Fruit fly (Drosophila melanogaster) whole organism, embryonic: Measurements from ENCODE around the gene Muc4B.

Experiments
- Abd-B ChIP-seq: fragments of 200-800 bp; sonication (Bioruptor generic); optimal IDR thresholded peaks from 2 replicates; lab custom pipeline; 2018; ENCODE audit warnings: missing biosample characterization, mild to moderate bottlenecking, missing genetic modification characterization, moderate library complexity
- Atf-2 ChIP-seq: fragments of 200-800 bp; sonication (Bioruptor generic); optimal IDR thresholded peaks from 2 replicates; lab custom pipeline; 2016; ENCODE audit warnings: missing biosample characterization, missing genetic modification characterization
- BtbVII ChIP-seq: fragments of 200-800 bp; sonication (Bioruptor generic); optimal IDR thresholded peaks from 3 replicates; lab custom pipeline; 2017; ENCODE audit warnings: missing biosample characterization, mild to moderate bottlenecking, missing genetic modification characterization
- CG10267 ChIP-seq: fragments of 200-800 bp; sonication (Bioruptor generic); optimal IDR thresholded peaks from 2 replicates; lab custom pipeline; 2018; ENCODE audit warnings: missing biosample characterization, mild to moderate bottlenecking, missing genetic modification characterization, moderate library complexity
- CG11085 ChIP-seq: fragments of 200-800 bp; sonication (Bioruptor generic); IDR thresholded peaks from 2 replicates; pipeline ENCODE4 v1.3.6; 2022; ENCODE audit warnings: missing biosample characterization, missing genetic modification characterization
- CG11695 ChIP-seq: fragments of 200-800 bp; sonication (Bioruptor generic); IDR thresholded peaks from 3 replicates; pipeline ENCODE4 v1.3.6; 2022; ENCODE audit warnings: missing biosample characterization, missing genetic modification characterization
- CG11723 ChIP-seq: fragments of 200-800 bp; sonication (Bioruptor generic); optimal IDR thresholded peaks from 2 replicates; lab custom pipeline; 2017; ENCODE audit warnings: missing biosample characterization, mild to moderate bottlenecking, missing genetic modification characterization
- CG13894 ChIP-seq: fragments of 200-800 bp; sonication (Bioruptor generic); optimal IDR thresholded peaks from 3 replicates; lab custom pipeline; 2018; ENCODE audit warnings: missing biosample characterization, mild to moderate bottlenecking, missing genetic modification characterization, moderate library complexity
- CG15073 ChIP-seq: fragments of 200-800 bp; sonication (Bioruptor generic); optimal IDR thresholded peaks from 2 replicates; lab custom pipeline; 2016; ENCODE audit warnings: missing biosample characterization, missing genetic modification characterization
- CG16813 ChIP-seq: fragments of 200-800 bp; sonication (Bioruptor generic); IDR thresholded peaks from 3 replicates; pipeline ENCODE4 v1.3.6; 2022; ENCODE audit warnings: missing biosample characterization, missing genetic modification characterization; ENCODE audit not compliant: partially characterized antibody
- CG18476 ChIP-seq: fragments of 200-800 bp; sonication (Bioruptor generic); optimal IDR thresholded peaks from 2 replicates; lab custom pipeline; 2016; ENCODE audit warnings: missing biosample characterization, mild to moderate bottlenecking, missing genetic modification characterization
- CG6654 ChIP-seq: fragments of 200-800 bp; sonication (Bioruptor generic); optimal IDR thresholded peaks from 2 replicates; lab custom pipeline; 2017; ENCODE audit warnings: missing biosample characterization, mild to moderate bottlenecking, missing genetic modification characterization
- CG6689 ChIP-seq: fragments of 200-800 bp; sonication (Bioruptor generic); IDR thresholded peaks from 2 replicates; pipeline ENCODE4 v1.3.6; 2022; ENCODE audit warnings: missing biosample characterization, missing genetic modification characterization
- CG7271 ChIP-seq: fragments of 200-800 bp; sonication (Bioruptor generic); optimal IDR thresholded peaks from 2 replicates; lab custom pipeline; 2018; ENCODE audit warnings: missing biosample characterization, mild to moderate bottlenecking, missing genetic modification characterization, moderate library complexity
- CG8388 ChIP-seq: fragments of 200-800 bp; sonication (Bioruptor generic); optimal IDR thresholded peaks from 2 replicates; lab custom pipeline; 2019; ENCODE audit warnings: missing biosample characterization, mild to moderate bottlenecking, missing genetic modification characterization, moderate library complexity
- CG9727 ChIP-seq: fragments of 200-800 bp; sonication (Bioruptor generic); optimal IDR thresholded peaks from 3 replicates; lab custom pipeline; 2017; ENCODE audit warnings: missing biosample characterization, mild to moderate bottlenecking, missing genetic modification characterization
- CG9817 ChIP-seq: fragments of 200-800 bp; sonication (Bioruptor generic); optimal IDR thresholded peaks from 2 replicates; lab custom pipeline; 2018; ENCODE audit warnings: missing biosample characterization, mild to moderate bottlenecking, missing genetic modification characterization, moderate library complexity
- ERR ChIP-seq: fragments of 200-800 bp; sonication (Bioruptor generic); optimal IDR thresholded peaks from 2 replicates; lab custom pipeline; 2016; ENCODE audit warnings: missing biosample characterization, missing genetic modification characterization
- Elba2 ChIP-seq: fragments of 200-800 bp; sonication (Bioruptor generic); optimal IDR thresholded peaks from 3 replicates; lab custom pipeline; 2016; ENCODE audit warnings: missing biosample characterization, missing genetic modification characterization
- Gug ChIP-seq: fragments of 200-800 bp; sonication (Bioruptor generic); IDR thresholded peaks from 4 replicates; pipeline ENCODE4 v1.3.6; 2022; ENCODE audit warnings: missing biosample characterization, missing genetic modification characterization
- HLH54F ChIP-seq: fragments of 200-800 bp; sonication (Bioruptor generic); optimal IDR thresholded peaks from 3 replicates; lab custom pipeline; 2016; ENCODE audit warnings: missing biosample characterization, missing genetic modification characterization
- Hmr ChIP-seq: fragments of 200-800 bp; sonication (Bioruptor generic); optimal IDR thresholded peaks from 3 replicates; lab custom pipeline; 2017; ENCODE audit warnings: mild to moderate bottlenecking, missing biosample characterization, missing genetic modification reagents, missing genetic modification characterization
- Max ChIP-seq: fragments of 200-800 bp; sonication (Bioruptor generic); optimal IDR thresholded peaks from 2 replicates; lab custom pipeline; 2016; ENCODE audit warnings: missing biosample characterization, mild to moderate bottlenecking, missing genetic modification characterization
- Meics ChIP-seq: fragments of 200-800 bp; sonication (Bioruptor generic); optimal IDR thresholded peaks from 2 replicates; lab custom pipeline; 2017; ENCODE audit warnings: missing biosample characterization, mild to moderate bottlenecking, missing genetic modification characterization
- NFAT ChIP-seq: fragments of 200-800 bp; sonication (Bioruptor generic); IDR thresholded peaks from 2 replicates; pipeline ENCODE4 v1.3.6; 2022; ENCODE audit warnings: missing biosample characterization, missing genetic modification characterization
- NK7.1 ChIP-seq: fragments of 200-800 bp; sonication (Bioruptor generic); optimal IDR thresholded peaks from 3 replicates; lab custom pipeline; 2016; ENCODE audit warnings: missing biosample characterization, missing genetic modification characterization
- Neu2 ChIP-seq: fragments of 200-800 bp; sonication (Bioruptor generic); optimal IDR thresholded peaks from 3 replicates; lab custom pipeline; 2016; ENCODE audit warnings: missing biosample characterization, missing genetic modification characterization, borderline replicate concordance
- Oaz ChIP-seq: fragments of 200-800 bp; sonication (Bioruptor generic); IDR thresholded peaks from 2 replicates; pipeline ENCODE4 v1.3.6; 2022; ENCODE audit warnings: missing biosample characterization, missing genetic modification characterization
- Spps ChIP-seq: fragments of 200-800 bp; sonication (Bioruptor generic); optimal IDR thresholded peaks from 2 replicates; lab custom pipeline; 2018; ENCODE audit warnings: missing biosample characterization, mild to moderate bottlenecking, missing genetic modification characterization
- Trl ChIP-seq, 3 experiments: fragments of >200 bp in 2 of 3; fragments of 200-800 bp in 1 of 3; sonication (Bioruptor generic) in 1 of 3; optimal IDR thresholded peaks; 2 replicates in 1 of 3; 3 replicates in 2 of 3; lab custom pipeline; 2016 to 2017; ENCODE audit warnings: missing biosample characterization in 1 of 3, missing genetic modification characterization in 1 of 3
- az2 ChIP-seq: fragments of 200-800 bp; sonication (Bioruptor generic); optimal IDR thresholded peaks from 3 replicates; lab custom pipeline; 2016; ENCODE audit warnings: missing biosample characterization, missing genetic modification characterization
- danr ChIP-seq: fragments of 200-800 bp; sonication (Bioruptor generic); IDR thresholded peaks from 2 replicates; pipeline ENCODE4 v1.3.6; 2022; ENCODE audit warnings: missing biosample characterization, missing genetic modification characterization
- dm ChIP-seq: fragments of 200-800 bp; sonication (Bioruptor generic); optimal IDR thresholded peaks from 3 replicates; lab custom pipeline; 2016; ENCODE audit warnings: missing biosample characterization, missing genetic modification characterization
- eyg ChIP-seq: fragments of 200-800 bp; sonication (Bioruptor generic); optimal IDR thresholded peaks from 3 replicates; lab custom pipeline; 2016; ENCODE audit warnings: missing biosample characterization, missing genetic modification characterization
- ftz-f1 ChIP-seq: fragments of 200-800 bp; sonication (Bioruptor generic); optimal IDR thresholded peaks from 2 replicates; lab custom pipeline; 2016; ENCODE audit warnings: missing biosample characterization, missing genetic modification characterization
- gsb-n ChIP-seq: fragments of 200-800 bp; sonication (Bioruptor generic); optimal IDR thresholded peaks from 3 replicates; lab custom pipeline; 2018; ENCODE audit warnings: missing biosample characterization, mild to moderate bottlenecking, missing genetic modification characterization
- h ChIP-seq: fragments of >200 bp; optimal IDR thresholded peaks from 2 replicates; lab custom pipeline; 2017
- hb ChIP-seq: fragments of 200-800 bp; sonication (Bioruptor generic); IDR thresholded peaks from 3 replicates; pipeline ENCODE4 v1.3.6; 2022; ENCODE audit warnings: missing biosample characterization, missing genetic modification characterization; ENCODE audit not compliant: partially characterized antibody
- hkb ChIP-seq, 2 experiments: fragments of 200-800 bp in 1 of 2; fragments of >200 bp in 1 of 2; sonication (Bioruptor generic) in 1 of 2; IDR thresholded peaks in 1 of 2; optimal IDR thresholded peaks in 1 of 2; 2 replicates each; pipeline versions ENCODE4 v1.3.6 to Lab custom; 2017 to 2022; ENCODE audit warnings: missing biosample characterization in 1 of 2, missing genetic modification characterization in 1 of 2
- jigr1 ChIP-seq: fragments of 200-800 bp; sonication (Bioruptor generic); IDR thresholded peaks from 3 replicates; pipeline ENCODE4 v1.3.6; 2022; ENCODE audit warnings: missing biosample characterization, missing genetic modification characterization
- klu ChIP-seq: fragments of 200-800 bp; sonication (Bioruptor generic); IDR thresholded peaks from 2 replicates; pipeline ENCODE4 v1.3.6; 2022; ENCODE audit warnings: missing biosample characterization, missing genetic modification characterization
- lmd ChIP-seq: fragments of 200-800 bp; sonication (Bioruptor generic); IDR thresholded peaks from 2 replicates; pipeline ENCODE4 v1.3.6; 2022; ENCODE audit warnings: missing biosample characterization, missing genetic modification characterization
- nau ChIP-seq: fragments of 200-800 bp; sonication (Bioruptor generic); optimal IDR thresholded peaks from 3 replicates; lab custom pipeline; 2017; ENCODE audit warnings: missing biosample characterization, mild to moderate bottlenecking, missing genetic modification characterization, missing genetic modification reagents
- nmo ChIP-seq: fragments of 200-800 bp; sonication (Bioruptor generic); optimal IDR thresholded peaks from 2 replicates; lab custom pipeline; 2018; ENCODE audit warnings: missing biosample characterization, mild to moderate bottlenecking, missing genetic modification characterization, moderate library complexity
- onecut ChIP-seq: fragments of 200-800 bp; sonication (Bioruptor generic); IDR thresholded peaks from 2 replicates; pipeline ENCODE4 v1.3.6; 2022; ENCODE audit warnings: missing biosample characterization, missing genetic modification characterization
- org-1 ChIP-seq: fragments of 200-800 bp; sonication (Bioruptor generic); optimal IDR thresholded peaks from 2 replicates; lab custom pipeline; 2017; ENCODE audit warnings: missing biosample characterization, missing genetic modification characterization
- sug ChIP-seq: fragments of 200-800 bp; optimal IDR thresholded peaks from 2 replicates; lab custom pipeline; 2019; ENCODE audit warnings: missing biosample characterization, mild to moderate bottlenecking, missing genetic modification characterization, moderate library complexity

The Muc4B gene

dm6 chrX:4205346-4206178 is 40.4 kb downstream of the Muc4B start, which contains the start of gene Fas2 (continued):
- TF ChIP-seq nau (GFP tag; lab: Kevin White, UChicago) (peak; percentile 41), CG11723 (GFP tag; lab: Kevin White, UChicago) (peak; percentile 50), sug (no peak), NK7.1 (GFP tag; lab: Kevin White, UChicago) (peak; percentile 14), Neu2 (GFP tag; lab: Kevin White, UChicago) (no peak), ftz-f1 (peak; percentile 26), CG8388 (no peak), hb (GFP tag; lab: Robert Waterston, UW) (peak; percentile 30; the same call in 1 of the 3 replicates), CG7271 (tag; lab: Kevin White, UChicago) (no peak), jigr1 (GFP tag; lab: Robert Waterston, UW) (no peak), nmo (GFP tag; lab: Kevin White, UChicago) (peak; percentile 7), eyg (GFP tag; lab: Kevin White, UChicago) (no peak), Meics (GFP tag; lab: Kevin White, UChicago) (peak; percentile 63), CG15073 (no peak), lmd (GFP tag; lab: Robert Waterston, UW) (peak; percentile 51), Atf-2 (no peak), Abd-B (peak; percentile 8), ERR (GFP tag; lab: Kevin White, UChicago) (peak; percentile 62), Hmr (GFP tag; lab: Kevin White, UChicago) (peak; percentile 74), CG9727 (GFP tag; lab: Kevin White, UChicago) (peak; percentile 12), klu (GFP tag; lab: Robert Waterston, UW) (no peak), CG11695 (GFP tag; lab: Robert Waterston, UW) (peak; percentile 56; the same call in 1 of the 3 replicates), h (lab: Kevin White, UChicago) (no peak), CG13894 (tag; lab: Kevin White, UChicago) (peak; percentile 56), danr (no peak), Max (peak; percentile 12), CG18476 (peak; percentile 45), Oaz (GFP tag; lab: Robert Waterston, UW) (no peak), CG10267 (tag; lab: Kevin White, UChicago) (no peak), CG6689 (GFP tag; lab: Robert Waterston, UW) (no peak), NFAT (GFP tag; lab: Robert Waterston, UW) (peak; percentile 58), BtbVII (peak; percentile 63), Trl (optimal IDR thresholded peaks at IDR 0.05; lab: Kevin White, UChicago) (peak; percentile 48 to 55), Trl (GFP tag; optimal IDR thresholded peaks at IDR 0.05; lab: Kevin White, UChicago) (peak; percentile 48), CG11085 (0 out of 2 replicates have a peak, but pooled peaks have one; percentile 9), CG6654 (GFP tag; lab: Kevin White, UChicago) (no peak), Elba2 (no peak), CG9817 (no peak), hkb (optimal IDR thresholded peaks at IDR 0.05; lab: Kevin White, UChicago) (no peak), hkb (GFP tag; IDR thresholded peaks at IDR 0.05; lab: Robert Waterston, UW) (peak; percentile 43; the same call in 1 of the 2 replicates), gsb-n (tag; lab: Kevin White, UChicago) (peak; percentile 26), onecut (GFP tag; lab: Robert Waterston, UW) (peak; percentile 72), org-1 (GFP tag; lab: Kevin White, UChicago) (peak; percentile 42), HLH54F (no peak), Gug (GFP tag; lab: Robert Waterston, UW) (no peak), Spps (tag; lab: Kevin White, UChicago) (no peak), CG16813 (GFP tag; lab: Robert Waterston, UW) (no peak), az2 (GFP tag; lab: Kevin White, UChicago) (no peak), dm (GFP tag; lab: Kevin White, UChicago) (no peak)
- TF ChIP-seq, all 482 proteins: peak for 246
